Fruit fly (Drosophila melanogaster) whole organism, embryonic: ENCODE results near the gene Ms.
A peak's percentile ranks its signal among the peaks of the same experiment; 100 is the strongest.

Experiments
- Asciz ChIP-seq: fragments of 200-800 bp; sonication (Bioruptor generic); optimal IDR thresholded peaks from 2 replicates; lab custom pipeline; 2017; ENCODE audit warnings: missing biosample characterization, mild to moderate bottlenecking, missing genetic modification characterization, missing genetic modification reagents
- CG10543 ChIP-seq: fragments of 200-800 bp; sonication (Bioruptor generic); optimal IDR thresholded peaks from 3 replicates; lab custom pipeline; 2017; ENCODE audit warnings: missing biosample characterization, mild to moderate bottlenecking, missing genetic modification characterization, moderate library complexity
- CG14860 ChIP-seq: fragments of 200-800 bp; sonication (Bioruptor generic); IDR thresholded peaks from 3 replicates; pipeline ENCODE4 v1.3.6; 2022; ENCODE audit warnings: missing biosample characterization, missing genetic modification characterization; ENCODE audit not compliant: partially characterized antibody
- CG15073 ChIP-seq: fragments of 200-800 bp; sonication (Bioruptor generic); optimal IDR thresholded peaks from 2 replicates; lab custom pipeline; 2016; ENCODE audit warnings: missing biosample characterization, missing genetic modification characterization
- CG15479 ChIP-seq: fragments of 200-800 bp; sonication (Bioruptor generic); optimal IDR thresholded peaks from 3 replicates; lab custom pipeline; 2019; ENCODE audit warnings: missing biosample characterization, mild to moderate bottlenecking, missing genetic modification characterization, moderate library complexity
- CG15514 ChIP-seq: fragments of 200-800 bp; sonication (Bioruptor generic); optimal IDR thresholded peaks from 3 replicates; lab custom pipeline; 2017; ENCODE audit warnings: missing biosample characterization, missing genetic modification characterization, mild to moderate bottlenecking, moderate library complexity, missing genetic modification reagents
- CG1602 ChIP-seq: fragments of 200-800 bp; sonication (Bioruptor generic); optimal IDR thresholded peaks from 3 replicates; lab custom pipeline; 2016; ENCODE audit warnings: missing biosample characterization, missing genetic modification characterization
- CG1603 ChIP-seq: fragments of 200-800 bp; sonication (Bioruptor generic); optimal IDR thresholded peaks from 2 replicates; lab custom pipeline; 2019; ENCODE audit warnings: missing biosample characterization, mild to moderate bottlenecking, missing genetic modification characterization, moderate library complexity
- CG1647 ChIP-seq: fragments of 200-800 bp; sonication (Bioruptor generic); optimal IDR thresholded peaks from 3 replicates; lab custom pipeline; 2016; ENCODE audit warnings: missing biosample characterization, missing genetic modification characterization
- CG16779 ChIP-seq: fragments of 200-800 bp; sonication (Bioruptor generic); IDR thresholded peaks from 2 replicates; pipeline ENCODE4 v1.3.6; 2022; ENCODE audit warnings: missing biosample characterization, missing genetic modification characterization
- CG30403 ChIP-seq: fragments of 200-800 bp; sonication (Bioruptor generic); optimal IDR thresholded peaks from 3 replicates; lab custom pipeline; 2016; ENCODE audit warnings: missing biosample characterization, missing genetic modification characterization
- CG31388 ChIP-seq: fragments of 200-800 bp; sonication (Bioruptor generic); optimal IDR thresholded peaks from 2 replicates; lab custom pipeline; 2016; ENCODE audit warnings: missing biosample characterization, missing genetic modification characterization
- CG4328 ChIP-seq: fragments of 200-800 bp; sonication (Bioruptor generic); optimal IDR thresholded peaks from 3 replicates; lab custom pipeline; 2017; ENCODE audit warnings: missing biosample characterization, missing genetic modification reagents, missing genetic modification characterization
- CG4707 ChIP-seq: fragments of 200-800 bp; sonication (Bioruptor generic); optimal IDR thresholded peaks from 2 replicates; lab custom pipeline; 2018; ENCODE audit warnings: missing biosample characterization, mild to moderate bottlenecking, missing genetic modification characterization, moderate library complexity
- CG9797 ChIP-seq: fragments of 200-800 bp; sonication (Bioruptor generic); optimal IDR thresholded peaks from 3 replicates; lab custom pipeline; 2018; ENCODE audit warnings: missing biosample characterization, mild to moderate bottlenecking, missing genetic modification characterization
- D19A ChIP-seq: fragments of 200-800 bp; optimal IDR thresholded peaks from 3 replicates; lab custom pipeline; 2019; ENCODE audit warnings: missing biosample characterization, mild to moderate bottlenecking, missing genetic modification characterization, moderate library complexity
- Dip3 ChIP-seq: fragments of 200-800 bp; sonication (Bioruptor generic); optimal IDR thresholded peaks from 3 replicates; lab custom pipeline; 2016; ENCODE audit warnings: missing biosample characterization, missing genetic modification characterization
- Ets65A ChIP-seq: fragments of 200-800 bp; sonication (Bioruptor generic); peaks from one replicate; lab custom pipeline; 2016; ENCODE audit warnings: missing biosample characterization, missing genetic modification characterization
- Hey ChIP-seq: fragments of 200-800 bp; sonication (Bioruptor generic); optimal IDR thresholded peaks from 3 replicates; lab custom pipeline; 2018; ENCODE audit warnings: missing biosample characterization, mild to moderate bottlenecking, missing genetic modification characterization
- Mes4 ChIP-seq: fragments of 200-800 bp; sonication (Bioruptor generic); optimal IDR thresholded peaks from 2 replicates; lab custom pipeline; 2016; ENCODE audit warnings: missing biosample characterization, missing genetic modification characterization
- NfI ChIP-seq: fragments of 200-800 bp; sonication (Bioruptor generic); optimal IDR thresholded peaks from 3 replicates; lab custom pipeline; 2018; ENCODE audit warnings: missing biosample characterization, mild to moderate bottlenecking, missing genetic modification characterization, moderate library complexity
- aop ChIP-seq: fragments of 200-800 bp; sonication (Bioruptor generic); IDR thresholded peaks from 2 replicates; pipeline ENCODE4 v1.3.6; 2022; ENCODE audit warnings: missing biosample characterization, missing genetic modification characterization
- danr ChIP-seq: fragments of 200-800 bp; sonication (Bioruptor generic); IDR thresholded peaks from 2 replicates; pipeline ENCODE4 v1.3.6; 2022; ENCODE audit warnings: missing biosample characterization, missing genetic modification characterization
- dimm ChIP-seq: fragments of 200-800 bp; sonication (Bioruptor generic); IDR thresholded peaks from 2 replicates; pipeline ENCODE4 v1.3.6; 2022; ENCODE audit warnings: missing biosample characterization, missing genetic modification characterization
- ftz-f1 ChIP-seq: fragments of 200-800 bp; sonication (Bioruptor generic); optimal IDR thresholded peaks from 2 replicates; lab custom pipeline; 2016; ENCODE audit warnings: missing biosample characterization, missing genetic modification characterization
- hbn ChIP-seq: fragments of 200-800 bp; sonication (Bioruptor generic); IDR thresholded peaks from 2 replicates; pipeline ENCODE4 v1.3.6; 2022; ENCODE audit warnings: missing biosample characterization, missing genetic modification characterization; ENCODE audit not compliant: partially characterized antibody
- hkb ChIP-seq, 2 experiments: fragments of 200-800 bp in 1 of 2; fragments of >200 bp in 1 of 2; sonication (Bioruptor generic) in 1 of 2; IDR thresholded peaks in 1 of 2; optimal IDR thresholded peaks in 1 of 2; 2 replicates each; pipeline versions ENCODE4 v1.3.6 to Lab custom; 2017 to 2022; ENCODE audit warnings: missing biosample characterization in 1 of 2, missing genetic modification characterization in 1 of 2
- kay ChIP-seq: fragments of 200-800 bp; sonication (Bioruptor generic); optimal IDR thresholded peaks from 2 replicates; lab custom pipeline; 2016; ENCODE audit warnings: missing biosample characterization, missing genetic modification characterization
- lov ChIP-seq, 2 experiments: fragments of 200-800 bp in 1 of 2; fragments of >200 bp in 1 of 2; sonication (Bioruptor generic) in 1 of 2; IDR thresholded peaks in 1 of 2; optimal IDR thresholded peaks in 1 of 2; 2 replicates in 1 of 2; 3 replicates in 1 of 2; pipeline versions ENCODE4 v1.3.6 to Lab custom; 2017 to 2022; ENCODE audit warnings: missing biosample characterization in 1 of 2, missing genetic modification characterization in 1 of 2
- psq ChIP-seq: fragments of 200-800 bp; sonication (Bioruptor generic); optimal IDR thresholded peaks from 2 replicates; lab custom pipeline; 2017; ENCODE audit warnings: missing biosample characterization, missing genetic modification characterization
- trem ChIP-seq: fragments of 200-800 bp; optimal IDR thresholded peaks from 3 replicates; lab custom pipeline; 2019; ENCODE audit warnings: missing biosample characterization, mild to moderate bottlenecking, missing genetic modification characterization, moderate library complexity
- twi ChIP-seq: fragments of 200-800 bp; optimal IDR thresholded peaks from 2 replicates; lab custom pipeline; 2019; ENCODE audit warnings: missing biosample characterization, mild to moderate bottlenecking, missing genetic modification characterization, moderate library complexity

Gene Ms

dm6 chr3R:24364880-24365604 lies 23.7 kb downstream of the Ms start, which contains the start of the genes CG17784 and CG13613:
Gene CG17784, minus strand, starts transcription at chr3R:24364980.
Gene CG13613, plus strand, starts transcription at chr3R:24365554.
- TF ChIP-seq CG1603 (no peak), psq (GFP tag; lab: Kevin White, UChicago) (no peak), danr (GFP tag; lab: Robert Waterston, UW) (no peak), CG15073 (GFP tag; lab: Kevin White, UChicago) (no peak), ftz-f1 (GFP tag; lab: Kevin White, UChicago) (no peak), CG15479 (GFP tag; lab: Kevin White, UChicago) (no peak), aop (GFP tag; lab: Robert Waterston, UW) (no peak), CG16779 (GFP tag; lab: Robert Waterston, UW) (no peak), CG14860 (GFP tag; lab: Robert Waterston, UW) (no peak), hbn (GFP tag; lab: Robert Waterston, UW) (no peak), kay (GFP tag; lab: Kevin White, UChicago) (no peak), D19A (tag; lab: Kevin White, UChicago) (no peak), CG1647 (GFP tag; lab: Kevin White, UChicago) (no peak), twi (tag; lab: Kevin White, UChicago) (no peak), NfI (no peak), trem (tag; lab: Kevin White, UChicago) (no peak), CG1602 (GFP tag; lab: Kevin White, UChicago) (no peak), CG10543 (GFP tag; lab: Kevin White, UChicago) (no peak), dimm (GFP tag; lab: Robert Waterston, UW) (no peak)
- TF ChIP-seq, all 482 proteins: peak for 0

dm6 chr3R:24367120-24367519 lies 25.8 kb downstream of the Ms start, which contains the start of gene CG42811:
Gene CG42811, minus strand, starts transcription at chr3R:24367220.
- TF ChIP-seq Ets65A (GFP tag; lab: Kevin White, UChicago) (peak; percentile 5), CG15514 (GFP tag; lab: Kevin White, UChicago) (no peak)

DNA sequence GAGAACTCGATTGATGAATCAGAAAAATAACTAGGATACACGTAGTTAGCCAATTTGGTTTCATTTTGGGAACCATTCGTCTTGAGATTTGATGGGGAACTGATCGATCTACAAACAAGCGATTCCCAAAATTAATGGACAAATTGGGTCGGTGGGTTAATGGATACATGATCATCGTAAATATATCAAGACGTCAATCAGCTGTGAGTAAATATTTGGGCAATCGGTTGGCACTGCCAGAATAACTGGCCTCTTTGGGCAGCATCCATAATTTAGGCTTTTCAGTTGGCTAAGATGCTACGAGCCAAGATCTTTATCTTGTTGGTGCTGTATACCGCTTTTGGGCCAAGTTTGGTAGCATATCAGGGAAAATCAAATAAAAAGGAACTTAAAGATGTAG lies 26.7 kb downstream of the Ms start, which contains the start of the genes CG42812 and CG33341:
CG42812 (minus strand) TSS at position 101 of the 400 bp plus-strand sequence.
CG33341 (plus strand) TSS at position 295 of the 400 bp plus-strand sequence.
- TF ChIP-seq CG31388 (GFP tag; lab: Kevin White, UChicago) (no peak), CG9797 (GFP tag; lab: Kevin White, UChicago) (no peak), lov (optimal IDR thresholded peaks at IDR 0.05; lab: Kevin White, UChicago) (no peak), lov (GFP tag; IDR thresholded peaks at IDR 0.05; lab: Robert Waterston, UW) (no peak), CG30403 (GFP tag; lab: Kevin White, UChicago) (no peak), CG4707 (GFP tag; lab: Kevin White, UChicago) (no peak), Asciz (GFP tag; lab: Kevin White, UChicago) (no peak), Dip3 (GFP tag; lab: Kevin White, UChicago) (no peak), trem (tag; lab: Kevin White, UChicago) (no peak), Hey (tag; lab: Kevin White, UChicago) (no peak), Mes4 (GFP tag; lab: Kevin White, UChicago) (no peak)

DNA sequence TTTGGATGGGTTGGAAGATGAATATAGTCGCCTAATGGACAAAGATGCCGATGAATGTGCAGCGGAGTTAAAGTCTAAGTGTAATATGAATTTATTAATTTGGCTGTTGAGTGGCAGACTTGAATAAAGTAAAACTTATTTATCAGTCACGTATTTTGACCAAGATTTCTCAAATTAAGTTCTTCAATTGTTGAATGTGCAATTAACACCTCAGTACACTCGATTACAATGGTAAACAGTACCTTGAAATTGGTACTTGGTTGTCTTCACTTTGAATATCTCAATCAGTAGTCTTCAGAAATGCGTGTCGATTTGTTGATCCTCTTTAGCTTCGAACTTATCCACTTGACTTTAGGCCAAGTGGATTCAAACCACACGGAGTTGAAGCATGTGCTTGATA lies 27.9 kb downstream of the Ms start, which contains the start of gene CG13614:
CG13614 (plus strand) TSS at position 301 of the 400 bp plus-strand sequence.
- TF ChIP-seq hkb (optimal IDR thresholded peaks at IDR 0.05; lab: Kevin White, UChicago) (no peak), hkb (GFP tag; IDR thresholded peaks at IDR 0.05; lab: Robert Waterston, UW) (no peak), CG4328 (GFP tag; lab: Kevin White, UChicago) (no peak)
